Worm (Caenorhabditis elegans): ENCODE results near the gene dmd-10.
A peak's percentile ranks its signal among the peaks of the same experiment; 100 is the strongest.

Gene dmd-10

ce11 chrV:13229538-13229937, 6.9 kb downstream of the dmd-10 start:
- TF ChIP-seq chd-7 (tag; optimal IDR thresholded peaks at IDR 0.05) (no peak), lag-1 (GFP tag; IDR thresholded peaks at IDR 0.05) (no peak), attf-5 (GFP tag; optimal IDR thresholded peaks at IDR 0.05) (no peak), ama-1 (optimal IDR thresholded peaks at IDR 0.05) (no peak), ama-1 (GFP tag; optimal IDR thresholded peaks at IDR 0.05) (no peak), nfyb-1 (GFP tag; IDR thresholded peaks at IDR 0.05) (no peak), somi-1 (GFP tag; optimal IDR thresholded peaks at IDR 0.05) (no peak), rcor-1 (GFP tag; IDR thresholded peaks at IDR 0.05) (no peak), lin-35 (GFP tag; optimal IDR thresholded peaks at IDR 0.05) (no peak), nhr-90 (tag; optimal IDR thresholded peaks at IDR 0.05) (no peak), hsf-1 (GFP tag; IDR thresholded peaks at IDR 0.05) (no peak), Y53F4B.3 (GFP tag; IDR thresholded peaks at IDR 0.05) (no peak), madf-6 (GFP tag; IDR thresholded peaks at IDR 0.05) (no peak), madf-10 (tag; optimal IDR thresholded peaks at IDR 0.05) (no peak), ztf-6 (GFP tag; IDR thresholded peaks at IDR 0.05) (no peak), F10E7.11 (tag; optimal IDR thresholded peaks at IDR 0.05) (no peak), Y53G8AR.9 (GFP tag; conservative IDR thresholded peaks at IDR 0.05) (no peak), Y79H2A.3 (GFP tag; conservative IDR thresholded peaks at IDR 0.05) (no peak), snpc-1.1 (tag; optimal IDR thresholded peaks at IDR 0.05; ENCODE audit: insufficient read depth) (no peak), lin-54 (GFP tag; optimal IDR thresholded peaks at IDR 0.05) (no peak), aptf-3 (GFP tag; IDR thresholded peaks at IDR 0.05) (no peak)

DNA sequence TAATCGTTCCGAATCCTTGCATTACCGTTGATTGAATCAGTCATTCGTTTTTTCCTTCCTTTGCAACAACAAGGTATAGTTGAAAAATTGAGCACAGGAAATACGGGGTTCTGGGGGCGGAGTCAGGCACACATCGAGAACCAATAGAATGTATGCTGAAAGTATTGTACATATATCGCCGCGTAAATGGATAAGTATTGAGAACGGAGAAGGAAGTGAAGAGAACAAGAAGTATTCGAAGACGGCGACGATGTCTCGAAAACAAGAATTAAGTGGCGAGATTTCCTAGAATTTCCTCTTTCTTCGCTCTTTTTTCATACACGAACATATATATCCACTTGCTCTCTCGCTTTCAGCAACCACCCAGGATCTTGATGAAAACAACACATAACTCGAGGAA, 15.3 kb downstream of the dmd-10 start:
- TF ChIP-seq athp-1 (tag; optimal IDR thresholded peaks at IDR 0.05) = no peak
- no peak for TF ChIP-seq dpff-1 (tag; optimal IDR thresholded peaks at IDR 0.05)
- TF ChIP-seq ztf-25 (GFP tag; IDR thresholded peaks at IDR 0.05) = no peak
- no peak for TF ChIP-seq hmg-20 (GFP tag; IDR thresholded peaks at IDR 0.05)
- no peak for TF ChIP-seq aptf-3 (GFP tag; IDR thresholded peaks at IDR 0.05)
- TF ChIP-seq sptf-2 (GFP tag; optimal IDR thresholded peaks at IDR 0.05) = no peak
- no peak for TF ChIP-seq ekl-4 (GFP tag; IDR thresholded peaks at IDR 0.05)
- no peak for TF ChIP-seq chd-7 (tag; optimal IDR thresholded peaks at IDR 0.05)
- no peak for TF ChIP-seq hrde-1 (tag; optimal IDR thresholded peaks at IDR 0.05; ENCODE audit: borderline replicate concordance)
- no peak for TF ChIP-seq mxl-1 (tag; optimal IDR thresholded peaks at IDR 0.05)
- no peak for TF ChIP-seq him-1 (tag; optimal IDR thresholded peaks at IDR 0.05)
- TF ChIP-seq nhr-90 (tag; optimal IDR thresholded peaks at IDR 0.05) = no peak
- no peak for TF ChIP-seq F23B12.7 (tag; optimal IDR thresholded peaks at IDR 0.05; ENCODE audit: insufficient read depth)

ce11 chrV:13212584-13212983, 23.8 kb downstream of the dmd-10 start:
- TF ChIP-seq let-607 (tag; optimal IDR thresholded peaks at IDR 0.05) (peak in 1 of 2 experiments; percentile 41), ets-4 (GFP tag; optimal IDR thresholded peaks at IDR 0.05) (peak; percentile 25), F10E7.11 (tag; optimal IDR thresholded peaks at IDR 0.05) (no peak), snpc-3.4 (tag; optimal IDR thresholded peaks at IDR 0.05) (no peak), ztf-22 (GFP tag; optimal IDR thresholded peaks at IDR 0.05) (peak; percentile 40), atf-7 (tag; optimal IDR thresholded peaks at IDR 0.05) (peak; percentile 66), nhr-80 (tag; optimal IDR thresholded peaks at IDR 0.05) (peak; percentile 91), K12H6.12 (tag; optimal IDR thresholded peaks at IDR 0.05) (no peak), pha-4 (tag; optimal IDR thresholded peaks at IDR 0.05) (peak; percentile 42)
